Worm (Caenorhabditis elegans): ENCODE results near the gene nspf-3.

The nspf-3 gene

DNA sequence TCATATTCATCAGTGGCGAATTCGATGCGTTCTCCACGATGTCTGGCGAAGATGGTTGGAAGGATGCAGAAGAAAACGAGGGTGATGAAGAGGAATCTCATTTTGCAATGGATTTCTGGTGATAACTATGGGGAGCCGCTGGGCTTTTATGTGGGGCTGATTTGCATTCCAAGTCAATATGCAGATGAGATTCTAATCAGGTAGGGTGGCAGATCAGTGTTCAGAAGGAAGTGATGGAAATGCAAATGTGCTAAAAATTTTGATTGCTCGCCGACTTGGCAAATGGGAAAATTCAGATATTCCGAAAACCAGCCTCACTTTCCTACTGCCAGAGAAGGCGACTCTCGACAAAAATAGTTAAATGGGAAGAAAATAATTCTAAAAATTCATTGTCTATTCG lies at the start of gene nspf-3:
Gene nspf-3, minus strand, starts transcription at position 101 of the 400 bp plus-strand sequence.
- no peak for TF ChIP-seq skn-1 (tag; optimal IDR thresholded peaks at IDR 0.05)
- TF ChIP-seq arid-1 (GFP tag; conservative IDR thresholded peaks at IDR 0.05): no peak
- peak in 1 of 2 experiments; percentile 66 for TF ChIP-seq unc-62 (GFP tag; optimal IDR thresholded peaks at IDR 0.05 in 1 of 2)
- TF ChIP-seq unc-62 (tag; optimal IDR thresholded peaks at IDR 0.05): no peak
- no peak for TF ChIP-seq F37D6.2 (tag; optimal IDR thresholded peaks at IDR 0.05)
- TF ChIP-seq vab-7 (GFP tag; IDR thresholded peaks at IDR 0.05): no peak
- TF ChIP-seq ama-1 (optimal IDR thresholded peaks at IDR 0.05): no peak

DNA sequence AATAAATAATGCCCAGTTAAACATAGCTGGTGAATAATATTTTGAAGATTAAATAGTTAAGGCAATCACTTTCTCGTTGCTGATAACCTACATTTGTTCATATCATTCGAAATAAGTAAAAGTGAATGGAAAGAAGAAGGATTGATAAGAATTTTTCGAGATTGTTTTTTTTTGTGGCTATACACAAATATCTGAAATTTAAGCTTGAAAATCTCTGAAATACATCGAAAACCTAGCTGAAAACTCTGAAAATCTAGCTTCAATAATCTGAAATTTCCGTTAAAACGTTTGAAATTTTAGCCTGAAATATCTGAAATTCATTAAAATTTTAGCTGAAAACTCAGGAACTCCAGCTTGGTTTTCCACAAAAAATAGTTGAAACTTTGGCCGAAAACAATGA lies 49.6 kb upstream of the nspf-3 start, which contains the start of gene T05A8.6:
Gene T05A8.6, minus strand, starts transcription at position 101 of the 400 bp plus-strand sequence.
- TF ChIP-seq ztf-7 (tag; optimal IDR thresholded peaks at IDR 0.05): no peak
- no peak for TF ChIP-seq mep-1 (tag; optimal IDR thresholded peaks at IDR 0.05)
- no peak for TF ChIP-seq nhr-41 (GFP tag; IDR thresholded peaks at IDR 0.05)
- no peak for TF ChIP-seq F37D6.2 (tag; optimal IDR thresholded peaks at IDR 0.05)
- TF ChIP-seq snpc-1.2 (GFP tag; IDR thresholded peaks at IDR 0.05): no peak
- TF ChIP-seq ceh-20 (GFP tag; IDR thresholded peaks at IDR 0.05): no peak
- no peak for TF ChIP-seq Y105C5A.15 (GFP tag; IDR thresholded peaks at IDR 0.05)
- no peak for TF ChIP-seq rbr-2 (tag; optimal IDR thresholded peaks at IDR 0.05)
- no peak for TF ChIP-seq nhr-76 (tag; optimal IDR thresholded peaks at IDR 0.05)
- no peak for TF ChIP-seq hlh-30 (tag; optimal IDR thresholded peaks at IDR 0.05; ENCODE audit: insufficient read depth)
- TF ChIP-seq daf-19 (GFP tag; conservative IDR thresholded peaks at IDR 0.05): no peak

DNA sequence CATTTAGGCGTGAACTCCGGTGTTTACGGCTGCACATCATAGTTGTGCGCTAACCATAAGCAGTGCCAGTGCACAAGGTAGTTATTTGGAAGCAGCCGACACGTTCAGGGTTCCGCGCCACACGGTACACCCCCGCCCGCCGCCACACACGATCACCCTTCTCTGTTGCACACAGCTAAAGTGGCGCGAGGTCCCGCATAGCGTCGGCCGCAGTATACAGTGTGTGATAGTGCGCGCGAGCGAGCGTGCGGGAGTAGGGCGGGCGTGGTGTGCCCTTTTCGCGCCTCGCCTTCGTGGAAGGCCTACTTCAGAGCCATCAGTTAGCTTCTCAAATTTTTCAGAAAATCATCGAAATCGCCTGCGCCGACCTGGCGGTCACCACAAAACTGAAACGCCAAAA lies 47.0 kb upstream of the nspf-3 start:
- TF ChIP-seq mep-1 (tag; optimal IDR thresholded peaks at IDR 0.05): no peak
- peak; percentile 34; the same call in 1 of the 2 replicates for TF ChIP-seq lim-7 (GFP tag; IDR thresholded peaks at IDR 0.05)
- no peak for TF ChIP-seq mes-2 (tag; optimal IDR thresholded peaks at IDR 0.05; ENCODE audit: poor library complexity, severe bottlenecking)
- peak; percentile 82 for TF ChIP-seq set-16 (GFP tag; IDR thresholded peaks at IDR 0.05)
- no peak for TF ChIP-seq zfp-3 (GFP tag; conservative IDR thresholded peaks at IDR 0.05)
- 0 out of 2 replicates have a peak, but pooled peaks have one; percentile 12 for TF ChIP-seq php-3 (GFP tag; IDR thresholded peaks at IDR 0.05)
- TF ChIP-seq lin-29 (GFP tag; IDR thresholded peaks at IDR 0.05): 0 out of 2 replicates have a peak, but pooled peaks have one; percentile 19
- TF ChIP-seq spr-1 (tag; optimal IDR thresholded peaks at IDR 0.05): no peak

DNA sequence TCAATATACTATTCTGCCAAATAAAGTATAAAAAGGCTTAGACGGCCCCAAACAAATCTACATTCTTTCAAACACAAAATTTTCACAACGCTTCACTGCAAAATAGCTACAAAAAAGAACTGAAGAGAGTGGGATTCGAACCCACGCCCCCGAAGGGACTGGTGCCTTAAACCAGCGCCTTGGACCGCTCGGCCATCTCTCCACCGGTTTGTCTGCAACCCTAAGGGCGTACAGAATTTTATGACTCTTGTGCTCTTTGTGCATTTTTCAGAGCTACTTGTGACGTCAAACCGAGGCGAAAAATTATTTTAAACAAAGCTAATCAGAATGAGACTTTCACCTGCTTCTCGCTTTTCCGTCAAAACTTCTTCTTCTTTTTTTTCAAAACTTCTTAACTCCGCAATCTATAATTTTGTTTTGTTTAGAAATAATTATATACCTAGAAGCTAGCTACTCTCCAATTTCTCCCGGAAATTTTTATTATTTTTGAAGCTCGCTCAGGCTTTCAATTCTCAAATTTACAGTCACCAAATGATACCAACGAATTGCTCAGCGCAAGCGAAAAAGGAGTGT lies 46.3 kb upstream of the nspf-3 start, which contains the start of gene T05A8.8:
Gene T05A8.8, plus strand, starts transcription at position 523 of the 573 bp plus-strand sequence.
- TF ChIP-seq madf-9 (GFP tag; conservative IDR thresholded peaks at IDR 0.05) (0 out of 2 replicates have a peak, but pooled peaks have one; percentile 15), vab-7 (GFP tag; IDR thresholded peaks at IDR 0.05) (0 out of 2 replicates have a peak, but pooled peaks have one; percentile 35), tag-97 (GFP tag; IDR thresholded peaks at IDR 0.05) (no peak), mep-1 (tag; optimal IDR thresholded peaks at IDR 0.05) (no peak), dpl-1 (GFP tag; optimal IDR thresholded peaks at IDR 0.05) (no peak), Y75B8A.6 (GFP tag; IDR thresholded peaks at IDR 0.05) (0 out of 2 replicates have a peak, but pooled peaks have one; percentile 34), lin-38 (GFP tag; IDR thresholded peaks at IDR 0.05) (no peak; the same call in 1 of the 2 replicates), mxl-2 (GFP tag; conservative IDR thresholded peaks at IDR 0.05) (no peak), madf-5 (GFP tag; IDR thresholded peaks at IDR 0.05) (0 out of 4 replicates have a peak, but pooled peaks have one; percentile 27 to 41), dmd-8 (GFP tag; IDR thresholded peaks at IDR 0.05) (0 out of 2 replicates have a peak, but pooled peaks have one; percentile 5), F26F4.8 (GFP tag; conservative IDR thresholded peaks at IDR 0.05) (peak; percentile 70; the same call in 1 of the 2 replicates), unc-62 (GFP tag; optimal IDR thresholded peaks at IDR 0.05 in 1 of 2) (peak in 1 of 2 experiments; percentile 51), unc-62 (tag; optimal IDR thresholded peaks at IDR 0.05) (no peak), lim-7 (GFP tag; IDR thresholded peaks at IDR 0.05) (0 out of 2 replicates have a peak, but pooled peaks have one; percentile 48), D1046.2 (GFP tag; IDR thresholded peaks at IDR 0.05) (0 out of 2 replicates have a peak, but pooled peaks have one; percentile 36), unc-130 (GFP tag; optimal IDR thresholded peaks at IDR 0.05) (no peak), T20F7.1 (GFP tag; optimal IDR thresholded peaks at IDR 0.05) (no peak), nhr-28 (tag; optimal IDR thresholded peaks at IDR 0.05) (no peak), egl-43 (GFP tag; IDR thresholded peaks at IDR 0.05) (peak; percentile 67), ZK546.5 (tag; optimal IDR thresholded peaks at IDR 0.05) (no peak)
